Fruit fly (Drosophila melanogaster) whole organism: ENCODE results near the gene CG14971.

Experiments used
- CG8478 ChIP-seq: fragments of >200 bp; optimal IDR thresholded peaks from 2 replicates; lab custom pipeline; 2018; ENCODE audit warnings: inconsistent platforms
- EcR ChIP-seq, 2 experiments: fragments of >200 bp; optimal IDR thresholded peaks; 2 replicates each; lab custom pipeline; 2017; ENCODE audit warnings: missing biosample characterization in 2 of 2, missing genetic modification characterization in 2 of 2, missing genetic modification reagents in 2 of 2

dm6 chr3L:3454921-3455554 is 16.1 kb downstream of the CG14971 start:
- no peak for TF ChIP-seq EcR (GFP tag; optimal IDR thresholded peaks at IDR 0.05; lab: Kevin White, UChicago)
- no peak for TF ChIP-seq CG8478
